Fruit fly (Drosophila melanogaster) whole organism: ENCODE results near the gene CG12105.

Source experiments
- CG8478 ChIP-seq: fragments of >200 bp; optimal IDR thresholded peaks from 2 replicates; lab custom pipeline; 2018; ENCODE audit warnings: inconsistent platforms
- Dll ChIP-seq: fragments of >200 bp; optimal IDR thresholded peaks from 2 replicates; lab custom pipeline; 2017
- EcR ChIP-seq, 2 experiments: fragments of >200 bp; optimal IDR thresholded peaks; 2 replicates each; lab custom pipeline; 2017; ENCODE audit warnings: missing biosample characterization in 2 of 2, missing genetic modification characterization in 2 of 2, missing genetic modification reagents in 2 of 2
- pan ChIP-seq: fragments of >200 bp; optimal IDR thresholded peaks from 2 replicates; lab custom pipeline; 2017
- psq ChIP-seq: fragments of >200 bp; optimal IDR thresholded peaks from 2 replicates; lab custom pipeline; 2017
- usp ChIP-seq: fragments of >200 bp; optimal IDR thresholded peaks from 2 replicates; lab custom pipeline; 2017; ENCODE audit warnings: missing biosample characterization, missing genetic modification characterization, mixed read lengths

The CG12105 gene

dm6 chr3L:1602064-1602832 lies 13.4 kb downstream of the CG12105 start, which contains the start of gene CG12104:
TSS of gene CG12104 (minus strand) at chr3L:1602674.
- TF ChIP-seq psq (no peak), EcR (GFP tag; optimal IDR thresholded peaks at IDR 0.05; lab: Kevin White, UChicago) (no peak), CG8478 (lab: Kevin White, UChicago) (no peak), pan (lab: Kevin White, UChicago) (no peak), Dll (no peak), usp (GFP tag; lab: Kevin White, UChicago) (no peak)

DNA sequence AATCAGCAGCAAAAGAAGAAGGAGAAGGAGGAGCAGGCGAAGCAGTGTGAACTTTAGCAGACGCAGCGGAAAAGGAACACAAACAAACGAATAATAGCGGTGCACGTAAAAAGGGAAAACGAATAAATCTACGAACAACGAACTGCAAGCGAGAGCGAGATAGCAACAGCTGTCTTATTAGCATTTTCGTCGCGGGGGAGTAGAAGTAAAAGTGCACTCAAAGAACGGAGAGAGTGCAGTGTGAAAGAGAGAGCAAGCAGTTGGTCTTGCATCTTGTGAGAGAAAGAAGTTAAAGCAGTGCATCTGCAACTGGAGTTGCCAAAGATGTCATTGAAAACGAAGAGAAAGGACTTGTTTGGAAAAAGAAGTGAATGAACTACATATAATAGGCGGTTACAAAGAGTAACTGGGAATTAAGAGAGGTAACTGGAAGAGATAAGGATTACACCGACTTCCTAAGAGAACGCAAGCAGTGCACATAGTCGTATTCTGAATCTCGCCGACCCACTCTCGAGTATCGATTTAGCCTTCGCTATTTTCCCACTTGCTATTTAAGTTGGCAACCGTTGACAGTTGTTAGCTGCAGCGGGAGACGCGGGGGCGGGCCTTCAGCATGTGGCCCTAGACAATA lies 22.7 kb downstream of the CG12105 start:
- TF ChIP-seq CG8478 (lab: Kevin White, UChicago) (no peak), usp (GFP tag; lab: Kevin White, UChicago) (no peak), Dll (no peak), psq (no peak), EcR (GFP tag; optimal IDR thresholded peaks at IDR 0.05; lab: Kevin White, UChicago) (no peak), pan (lab: Kevin White, UChicago) (no peak)

dm6 chr3L:1591692-1592371 lies 23.8 kb downstream of the CG12105 start:
- TF ChIP-seq Dll = no peak
- no peak for TF ChIP-seq pan (lab: Kevin White, UChicago)
- TF ChIP-seq EcR (GFP tag; optimal IDR thresholded peaks at IDR 0.05; lab: Kevin White, UChicago) = no peak
- TF ChIP-seq CG8478 (lab: Kevin White, UChicago) = no peak
- TF ChIP-seq usp (GFP tag; lab: Kevin White, UChicago) = no peak
- TF ChIP-seq psq = no peak

dm6 chr3L:1590194-1590593 lies 25.4 kb downstream of the CG12105 start:
- TF ChIP-seq usp (GFP tag; lab: Kevin White, UChicago) (no peak), EcR (GFP tag; optimal IDR thresholded peaks at IDR 0.05; lab: Kevin White, UChicago) (no peak), psq (no peak), Dll (no peak), pan (lab: Kevin White, UChicago) (no peak), CG8478 (lab: Kevin White, UChicago) (no peak)

dm6 chr3L:1587140-1587849 lies 28.3 kb downstream of the CG12105 start:
- TF ChIP-seq CG8478 (lab: Kevin White, UChicago) = no peak
- TF ChIP-seq usp (GFP tag; lab: Kevin White, UChicago) = no peak
- no peak for TF ChIP-seq EcR (GFP tag; optimal IDR thresholded peaks at IDR 0.05; lab: Kevin White, UChicago)
- no peak for TF ChIP-seq Dll
- no peak for TF ChIP-seq pan (lab: Kevin White, UChicago)
- TF ChIP-seq psq = no peak

- TF ChIP-seq EcR (GFP tag; optimal IDR thresholded peaks at IDR 0.05; lab: Kevin White, UChicago) (no peak), Dll (peak; percentile 99)
Observed at dm6 chr3L:1586266-1587054, 29.1 kb downstream of the CG12105 start.

- TF ChIP-seq pan (lab: Kevin White, UChicago) = no peak
- no peak for TF ChIP-seq CG8478 (lab: Kevin White, UChicago)
- no peak for TF ChIP-seq usp (GFP tag; lab: Kevin White, UChicago)
- no peak for TF ChIP-seq Dll
- TF ChIP-seq psq = no peak
- no peak for TF ChIP-seq EcR (GFP tag; optimal IDR thresholded peaks at IDR 0.05; lab: Kevin White, UChicago)
Observed at dm6 chr3L:1584781-1585180, 30.8 kb downstream of the CG12105 start.

- no peak for TF ChIP-seq psq
- no peak for TF ChIP-seq usp (GFP tag; lab: Kevin White, UChicago)
- TF ChIP-seq Dll = no peak
- TF ChIP-seq CG8478 (lab: Kevin White, UChicago) = no peak
- TF ChIP-seq pan (lab: Kevin White, UChicago) = no peak
- no peak for TF ChIP-seq EcR (GFP tag; optimal IDR thresholded peaks at IDR 0.05; lab: Kevin White, UChicago)
Observed at dm6 chr3L:1584003-1584402, 31.6 kb downstream of the CG12105 start.

DNA sequence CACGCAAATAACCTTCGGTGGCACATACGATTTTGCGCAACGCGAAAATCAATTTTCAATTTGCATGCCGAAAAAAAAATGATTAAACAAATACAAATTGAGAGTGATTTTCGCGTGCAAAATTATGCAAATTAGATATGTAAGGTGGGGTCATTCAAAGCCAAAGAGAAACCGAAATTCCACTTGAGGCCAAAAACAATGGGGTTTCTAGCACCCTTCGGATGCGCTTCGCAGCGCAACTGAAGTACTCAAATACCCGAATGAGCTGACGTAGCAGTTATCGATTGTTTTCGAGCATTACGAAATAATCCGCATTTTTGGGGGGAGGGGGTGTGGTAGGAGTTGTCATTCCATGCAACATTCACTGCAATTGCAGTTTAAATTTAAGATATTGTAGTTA lies 34.8 kb downstream of the CG12105 start:
- TF ChIP-seq psq = no peak
- no peak for TF ChIP-seq usp (GFP tag; lab: Kevin White, UChicago)
- no peak for TF ChIP-seq CG8478 (lab: Kevin White, UChicago)

- TF ChIP-seq usp (GFP tag; lab: Kevin White, UChicago) (no peak), EcR (GFP tag; optimal IDR thresholded peaks at IDR 0.05; lab: Kevin White, UChicago) (no peak)
Observed at dm6 chr3L:1580194-1580593, 35.4 kb downstream of the CG12105 start.

dm6 chr3L:1579169-1579853 lies 36.3 kb downstream of the CG12105 start:
- TF ChIP-seq pan (lab: Kevin White, UChicago) = no peak
- TF ChIP-seq EcR (GFP tag; optimal IDR thresholded peaks at IDR 0.05; lab: Kevin White, UChicago) = no peak
- no peak for TF ChIP-seq CG8478 (lab: Kevin White, UChicago)
- no peak for TF ChIP-seq usp (GFP tag; lab: Kevin White, UChicago)
- no peak for TF ChIP-seq Dll
- no peak for TF ChIP-seq psq
